Worm (Caenorhabditis elegans): ENCODE measurements around the gene Y105C5A.1272.
"Not testable (repeated sequence)": the region's sequence is repeated elsewhere in the genome, so short reads cannot be mapped to it uniquely, and the experiment has no call there.

Gene Y105C5A.1272

ce11 chrIV:15616971-15617370, 29.8 kb upstream of the Y105C5A.1272 start, which contains the start of gene Y105C5A.8:
TSS of gene Y105C5A.8 (minus strand) at chrIV:15617071.
- no peak for TF ChIP-seq nhr-2 (tag; optimal IDR thresholded peaks at IDR 0.05)
- TF ChIP-seq flh-1 (GFP tag; optimal IDR thresholded peaks at IDR 0.05): no peak
- no peak for TF ChIP-seq elt-3 (tag; optimal IDR thresholded peaks at IDR 0.05)
- no peak for TF ChIP-seq nhr-237 (tag; optimal IDR thresholded peaks at IDR 0.05)
- no peak for TF ChIP-seq lin-13 (tag; optimal IDR thresholded peaks at IDR 0.05)
- TF ChIP-seq ham-2 (GFP tag; optimal IDR thresholded peaks at IDR 0.05): no peak

DNA sequence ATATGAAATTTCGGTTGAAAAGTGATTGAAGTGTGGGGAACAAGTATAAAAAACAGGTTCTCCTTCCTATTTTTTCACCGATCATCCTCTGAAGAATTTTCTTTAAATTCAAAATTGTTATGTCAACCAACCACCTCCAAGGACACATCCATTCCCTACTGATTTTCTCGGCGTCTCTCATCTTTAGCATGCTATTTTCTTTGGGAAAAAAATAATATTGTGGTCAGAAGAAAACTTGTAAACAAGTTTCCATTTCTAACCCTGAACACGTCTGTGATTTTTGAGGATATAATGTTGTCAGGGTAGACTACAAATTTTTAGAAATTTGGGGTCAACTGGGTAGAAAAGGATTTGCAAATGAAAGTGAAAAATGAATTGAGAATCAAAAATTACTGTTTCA, 29.1 kb upstream of the Y105C5A.1272 start:
- no peak for TF ChIP-seq unc-120 (tag; optimal IDR thresholded peaks at IDR 0.05; ENCODE audit: poor library complexity, severe bottlenecking)
- TF ChIP-seq mep-1 (tag; optimal IDR thresholded peaks at IDR 0.05): no peak
- TF ChIP-seq nhr-237 (tag; optimal IDR thresholded peaks at IDR 0.05): no peak
- no peak for TF ChIP-seq nhr-28 (tag; optimal IDR thresholded peaks at IDR 0.05)
- TF ChIP-seq unc-62 (GFP tag; optimal IDR thresholded peaks at IDR 0.05): no peak
- no peak for TF ChIP-seq sem-2 (GFP tag; optimal IDR thresholded peaks at IDR 0.05)
- no peak for TF ChIP-seq elt-1 (tag; optimal IDR thresholded peaks at IDR 0.05; ENCODE audit: borderline replicate concordance, insufficient read depth)

- TF ChIP-seq ceh-83 (GFP tag; optimal IDR thresholded peaks at IDR 0.05) (no peak), tbx-8 (GFP tag; optimal IDR thresholded peaks at IDR 0.05) (no peak), mls-2 (tag; optimal IDR thresholded peaks at IDR 0.05) (no peak), unc-62 (GFP tag; optimal IDR thresholded peaks at IDR 0.05) (no peak), nhr-76 (tag; optimal IDR thresholded peaks at IDR 0.05) (no peak), nhr-237 (tag; optimal IDR thresholded peaks at IDR 0.05) (no peak), ceh-39 (tag; optimal IDR thresholded peaks at IDR 0.05) (no peak), ces-1 (GFP tag; optimal IDR thresholded peaks at IDR 0.05) (no peak), sptf-1 (tag; optimal IDR thresholded peaks at IDR 0.05) (no peak), cnd-1 (tag; optimal IDR thresholded peaks at IDR 0.05) (no peak), nhr-28 (tag; optimal IDR thresholded peaks at IDR 0.05) (no peak), elt-1 (tag; optimal IDR thresholded peaks at IDR 0.05; ENCODE audit: borderline replicate concordance, insufficient read depth) (no peak), drap-1 (GFP tag; optimal IDR thresholded peaks at IDR 0.05) (no peak), nhr-12 (tag; optimal IDR thresholded peaks at IDR 0.05) (no peak), hlh-1 (tag; optimal IDR thresholded peaks at IDR 0.05) (no peak), elt-3 (tag; optimal IDR thresholded peaks at IDR 0.05) (no peak), ham-2 (GFP tag; optimal IDR thresholded peaks at IDR 0.05) (no peak), M03D4.4 (tag; optimal IDR thresholded peaks at IDR 0.05) (no peak), lin-13 (tag; optimal IDR thresholded peaks at IDR 0.05) (no peak), lsy-2 (tag; optimal IDR thresholded peaks at IDR 0.05) (no peak)
These were observed 15.6 kb upstream of the Y105C5A.1272 start, which contains the start of gene Y105C5A.9 for ce11 chrIV:15631217-15631616. TSS of gene Y105C5A.9 (plus strand) at chrIV:15631517.

DNA sequence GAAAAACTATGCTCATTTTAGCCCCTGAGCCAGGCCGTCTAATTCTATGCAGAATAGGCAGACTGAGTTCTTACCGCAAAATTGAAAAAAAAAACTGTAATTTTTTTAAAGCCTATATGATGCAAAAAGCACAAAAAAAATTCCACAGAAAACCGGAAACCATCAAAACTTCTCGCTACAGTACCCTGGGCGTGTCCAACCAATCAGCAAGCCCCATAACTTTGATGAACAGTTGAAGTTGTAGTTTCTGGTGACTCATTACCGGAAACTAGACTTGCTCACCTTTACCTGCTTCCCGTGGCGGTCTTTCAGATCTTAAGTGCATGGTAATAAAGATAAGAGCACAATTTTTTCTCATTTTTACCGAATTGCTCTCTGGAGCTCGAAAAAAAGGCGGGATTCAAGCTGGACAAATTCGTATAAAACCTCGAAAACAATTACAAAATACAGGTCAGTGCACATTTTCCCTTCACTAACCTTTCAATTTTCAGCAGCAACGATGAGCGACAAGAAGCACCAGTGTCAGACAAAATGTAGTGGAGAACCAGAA, 12.5 kb upstream of the Y105C5A.1272 start, which contains the start of gene Y105C5A.1274:
Y105C5A.1274 (plus strand) TSS at position 500 of the 550 bp plus-strand sequence.
- peak; percentile 23 for TF ChIP-seq lsy-2 (tag; optimal IDR thresholded peaks at IDR 0.05)

ce11 chrIV:15635462-15635861, 11.3 kb upstream of the Y105C5A.1272 start, which contains the start of gene Y105C5A.10:
TSS of gene Y105C5A.10 (plus strand) at chrIV:15635762.
- TF ChIP-seq lin-13, blmp-1, sptf-1 (tag; optimal IDR thresholded peaks at IDR 0.05): not testable (repeated sequence)

DNA sequence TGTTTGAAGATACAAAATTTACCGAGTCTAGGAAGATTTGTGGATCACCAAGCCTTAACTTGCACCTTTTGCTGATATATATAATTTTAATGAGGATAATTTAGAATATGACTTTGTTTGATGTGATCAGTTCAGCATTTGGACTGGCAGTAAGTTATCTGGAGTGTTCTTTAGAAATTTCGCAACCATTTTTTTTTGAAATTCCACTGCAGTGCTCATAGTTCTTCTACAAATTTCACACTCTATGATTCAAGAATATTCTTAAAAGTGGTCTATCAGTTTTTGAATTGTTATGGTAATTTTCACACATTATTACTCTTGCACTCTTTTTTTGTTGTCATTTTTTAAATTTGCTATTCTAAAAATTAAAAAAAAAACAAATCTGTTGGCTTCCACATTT, 7.6 kb upstream of the Y105C5A.1272 start:
- TF ChIP-seq mab-5 (tag; optimal IDR thresholded peaks at IDR 0.05) (no peak), ces-1 (GFP tag; optimal IDR thresholded peaks at IDR 0.05) (no peak), bed-3 (GFP tag; optimal IDR thresholded peaks at IDR 0.05) (no peak), unc-62 (GFP tag; optimal IDR thresholded peaks at IDR 0.05) (no peak), nhr-237 (tag; optimal IDR thresholded peaks at IDR 0.05) (no peak), elt-3 (tag; optimal IDR thresholded peaks at IDR 0.05) (no peak), blmp-1 (tag; optimal IDR thresholded peaks at IDR 0.05) (no peak), ceh-43 (GFP tag; optimal IDR thresholded peaks at IDR 0.05) (no peak), mls-2 (tag; optimal IDR thresholded peaks at IDR 0.05) (no peak), elt-1 (tag; optimal IDR thresholded peaks at IDR 0.05; ENCODE audit: borderline replicate concordance, insufficient read depth) (no peak), ceh-83 (GFP tag; optimal IDR thresholded peaks at IDR 0.05) (no peak)

Data from whole organism, mixed stage, embryonic.